Worm (Caenorhabditis elegans) whole organism, early embryonic: ENCODE data around the gene K08F9.3.

Experiments used
- B0310.2 ChIP-seq: sonication (generic microtip); optimal IDR thresholded peaks from 2 replicates; lab custom pipeline; 2016; ENCODE audit warnings: mild to moderate bottlenecking, missing genetic modification characterization, missing compliant biosample characterization
- F13C5.2 ChIP-seq: sonication (generic microtip); optimal IDR thresholded peaks from 2 replicates; lab custom pipeline; 2017; ENCODE audit warnings: mild to moderate bottlenecking, missing genetic modification characterization, inconsistent platforms, missing compliant biosample characterization
- ama-1 ChIP-seq: fragments of 150-350 bp; optimal IDR thresholded peaks from 2 replicates; lab custom pipeline; 2014
- ceh-36 ChIP-seq: sonication (generic microtip); optimal IDR thresholded peaks from 2 replicates; lab custom pipeline; 2016; ENCODE audit warnings: missing genetic modification characterization, inconsistent platforms, missing compliant biosample characterization
- flt-1 ChIP-seq: fragments of 200-800 bp; sonication (Bioruptor generic); IDR thresholded peaks from 2 replicates; pipeline ENCODE4 v1.3.6; 2022; ENCODE audit warnings: missing genetic modification characterization, missing compliant biosample characterization
- sea-1 ChIP-seq: fragments of 200-800 bp; sonication (Bioruptor generic); conservative IDR thresholded peaks from 2 replicates; pipeline ENCODE4 v1.3.6; 2022; ENCODE audit warnings: missing genetic modification characterization, missing compliant biosample characterization
- tbx-37 ChIP-seq: fragments of 200-800 bp; sonication (Bioruptor generic); conservative IDR thresholded peaks from 2 replicates; pipeline ENCODE4 v1.3.6; 2022; ENCODE audit warnings: missing genetic modification reagents, missing genetic modification characterization, missing compliant biosample characterization

DNA sequence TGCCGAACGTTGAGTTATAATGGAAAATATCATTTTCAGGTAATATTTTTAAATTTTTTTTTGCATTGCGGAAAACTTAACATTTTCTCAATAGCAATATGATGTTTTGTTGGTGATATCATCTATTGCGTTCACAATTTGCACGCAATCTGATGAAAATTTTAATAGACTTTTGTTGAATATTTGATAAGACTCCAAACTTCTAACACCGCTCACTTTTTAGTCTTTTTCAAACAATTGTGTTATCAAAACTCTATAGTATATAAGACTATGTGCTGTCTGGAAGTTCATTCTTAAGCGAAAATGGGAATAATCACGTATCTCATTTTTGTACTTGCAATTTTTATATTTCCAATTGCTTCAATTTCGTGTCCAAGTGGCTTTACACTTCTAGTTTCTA, 35.1 kb downstream of the K08F9.3 start, which contains the start of gene clec-47:
- TF ChIP-seq tbx-37 (GFP tag; lab: Robert Waterston, UW) = no peak
- TF ChIP-seq F13C5.2 (tag; lab: Kevin White, UChicago) = no peak
- TF ChIP-seq B0310.2 (tag; lab: Kevin White, UChicago) = no peak
- no peak for TF ChIP-seq sea-1 (GFP tag; lab: Robert Waterston, UW)
- no peak for TF ChIP-seq flt-1 (GFP tag; lab: Robert Waterston, UW)
- TF ChIP-seq ama-1 = no peak
- TF ChIP-seq ceh-36 (tag; lab: Kevin White, UChicago) = no peak
